Fruit fly (Drosophila melanogaster): ENCODE results near the gene CG9147.
A peak's percentile ranks its signal among the peaks of the same experiment; 100 is the strongest.

CG9147 gene

DNA sequence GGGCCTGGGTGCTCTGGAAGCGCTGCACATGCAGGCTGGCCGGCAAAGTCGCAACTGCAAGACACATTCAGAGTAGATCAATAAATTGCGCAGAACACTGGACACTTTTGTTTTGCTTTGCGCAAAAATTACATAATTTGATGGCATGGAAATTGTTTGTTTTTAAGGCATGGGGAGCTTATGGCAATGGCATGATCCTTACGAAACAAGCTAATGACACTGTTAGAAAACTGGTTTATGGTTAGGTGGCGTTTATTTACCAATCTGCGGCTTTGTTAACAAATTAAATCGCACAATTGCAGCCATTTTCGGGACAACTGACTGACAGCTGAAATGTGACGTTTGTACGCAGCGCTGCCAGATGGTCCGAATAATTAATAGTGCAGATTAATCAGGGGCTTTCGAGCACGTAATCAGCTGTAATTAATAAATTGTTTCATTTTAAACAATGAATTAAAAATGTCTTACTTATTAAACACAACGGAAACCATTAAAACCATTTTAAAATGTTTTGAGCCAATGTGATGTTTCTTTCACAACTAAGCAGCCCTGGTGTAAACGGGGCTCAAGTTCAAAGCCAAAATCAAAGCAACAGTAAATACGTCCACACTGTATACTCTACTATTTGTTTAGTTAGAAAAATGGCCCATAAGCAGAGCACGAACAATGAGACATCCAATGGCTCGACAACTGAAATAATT, 3.3 kb upstream of the CG9147 start, which contains the start of the genes ND-51 and CG13994 (continued):
- TF ChIP-seq ems (GFP tag; optimal IDR thresholded peaks at IDR 0.05) (peak; percentile 86), CG2199 (GFP tag; IDR thresholded peaks at IDR 0.05) (0 out of 3 replicates have a peak, but pooled peaks have one; percentile 76), nau (GFP tag; optimal IDR thresholded peaks at IDR 0.05) (no peak), CG6272 (GFP tag; IDR thresholded peaks at IDR 0.05) (peak; percentile 70), CG7987 (GFP tag; optimal IDR thresholded peaks at IDR 0.05) (peak; percentile 20), Oli (tag; optimal IDR thresholded peaks at IDR 0.05) (peak; percentile 69), CG11398 (GFP tag; optimal IDR thresholded peaks at IDR 0.05) (peak; percentile 75), CG9797 (GFP tag; optimal IDR thresholded peaks at IDR 0.05) (peak; percentile 83), CrebB (tag; optimal IDR thresholded peaks at IDR 0.05) (peak; percentile 35), insv (GFP tag; optimal IDR thresholded peaks at IDR 0.05) (peak in 1 of 2 experiments; percentile 68), Atf3 (GFP tag; optimal IDR thresholded peaks at IDR 0.05) (peak; percentile 52), CG3407 (GFP tag; optimal IDR thresholded peaks at IDR 0.05) (peak; percentile 39), CG11504 (tag; optimal IDR thresholded peaks at IDR 0.05) (no peak), HHEX (GFP tag; optimal IDR thresholded peaks at IDR 0.05) (peak; percentile 68), hth (optimal IDR thresholded peaks at IDR 0.05) (no peak), NC2β (GFP tag; optimal IDR thresholded peaks at IDR 0.05) (peak; percentile 65), Dfd (GFP tag; optimal IDR thresholded peaks at IDR 0.05) (no peak), kah (GFP tag; optimal IDR thresholded peaks at IDR 0.05) (peak; percentile 34), NfI (GFP tag; optimal IDR thresholded peaks at IDR 0.05) (peak; percentile 87), vfl (GFP tag; optimal IDR thresholded peaks at IDR 0.05) (peak; percentile 69), Hsf (GFP tag; optimal IDR thresholded peaks at IDR 0.05) (peak; percentile 91), ham (GFP tag; IDR thresholded peaks at IDR 0.05) (no peak), CG12104 (GFP tag; optimal IDR thresholded peaks at IDR 0.05) (peak; percentile 71), sim (GFP tag; IDR thresholded peaks at IDR 0.05) (0 out of 2 replicates have a peak, but pooled peaks have one; percentile 16), Hey (tag; optimal IDR thresholded peaks at IDR 0.05) (peak; percentile 49), Ada2b (GFP tag; IDR thresholded peaks at IDR 0.05) (peak; percentile 85), tll (GFP tag; optimal IDR thresholded peaks at IDR 0.05) (peak; percentile 77 to 91), ssp (GFP tag; IDR thresholded peaks at IDR 0.05) (peak; percentile 94), Sox102F (GFP tag; optimal IDR thresholded peaks at IDR 0.05) (peak; percentile 83), gce (GFP tag; IDR thresholded peaks at IDR 0.05) (peak; percentile 9; the same call in 1 of the 3 replicates), CG12391 (tag; optimal IDR thresholded peaks at IDR 0.05) (peak; percentile 83), aop (GFP tag; IDR thresholded peaks at IDR 0.05) (0 out of 2 replicates have a peak, but pooled peaks have one; percentile 25), CG5180 (GFP tag; optimal IDR thresholded peaks at IDR 0.05) (peak; percentile 42), chif (GFP tag; optimal IDR thresholded peaks at IDR 0.05) (peak; percentile 68 to 79), dan (GFP tag; IDR thresholded peaks at IDR 0.05) (no peak; the same call in 1 of the 2 replicates), chn (GFP tag; optimal IDR thresholded peaks at IDR 0.05) (peak; percentile 63), onecut (GFP tag; IDR thresholded peaks at IDR 0.05) (peak; percentile 41; the same call in 1 of the 2 replicates), gem (tag; optimal IDR thresholded peaks at IDR 0.05) (peak; percentile 85), Fer3 (tag; optimal IDR thresholded peaks at IDR 0.05) (peak; percentile 83), Fer2 (tag; optimal IDR thresholded peaks at IDR 0.05) (peak; percentile 82), bsh (GFP tag; optimal IDR thresholded peaks at IDR 0.05) (peak; percentile 5 to 82), oc (tag; optimal IDR thresholded peaks at IDR 0.05) (peak; percentile 78), nerfin-1 (tag; optimal IDR thresholded peaks at IDR 0.05) (peak; percentile 71), CG17361 (GFP tag; IDR thresholded peaks at IDR 0.05) (peak; percentile 82; the same call in 2 of the 3 replicates), hbn (GFP tag; IDR thresholded peaks at IDR 0.05; ENCODE audit: partially characterized antibody) (no peak), CG3065 (GFP tag; optimal IDR thresholded peaks at IDR 0.05) (peak; percentile 43), grn (GFP tag; optimal IDR thresholded peaks at IDR 0.05) (no peak), ttk (GFP tag; IDR thresholded peaks at IDR 0.05) (peak; percentile 78), tio (GFP tag; optimal IDR thresholded peaks at IDR 0.05) (no peak)

Measured in whole organism, embryonic.